Worm (Caenorhabditis elegans) whole organism, L1 larva: ENCODE data around the gene str-236.

Experiments used
- C04F5.9 ChIP-seq: sonication (generic microtip); optimal IDR thresholded peaks from 2 replicates; lab custom pipeline; 2016; ENCODE audit warnings: missing genetic modification characterization, missing compliant biosample characterization
- C34B4.2 ChIP-seq: sonication (generic microtip); optimal IDR thresholded peaks from 2 replicates; lab custom pipeline; 2017; ENCODE audit warnings: mild to moderate bottlenecking, missing genetic modification characterization, missing compliant biosample characterization
- alr-1 ChIP-seq: fragments of 200-800 bp; sonication (Bioruptor generic); optimal IDR thresholded peaks from 2 replicates; lab custom pipeline; 2018; ENCODE audit warnings: borderline replicate concordance, mild to moderate bottlenecking, missing genetic modification characterization, missing compliant biosample characterization
- ama-1 ChIP-seq: fragments of 150-350 bp; optimal IDR thresholded peaks from 2 replicates; lab custom pipeline; 2014
- ceh-8 ChIP-seq: fragments of 200-800 bp; sonication (Bioruptor generic); optimal IDR thresholded peaks from 2 replicates; lab custom pipeline; 2018; ENCODE audit warnings: mild to moderate bottlenecking, missing genetic modification characterization, moderate library complexity, missing compliant biosample characterization
- ceh-82 ChIP-seq, 3 experiments: fragments of 150-350 bp in 1 of 3; sonication (generic microtip) in 2 of 3; optimal IDR thresholded peaks; 2 replicates each; lab custom pipeline; 2014 to 2017; ENCODE audit warnings: missing biosample characterization in 3 of 3, missing genetic modification characterization in 3 of 3
- dsc-1 ChIP-seq: sonication (generic microtip); optimal IDR thresholded peaks from 2 replicates; lab custom pipeline; 2016; ENCODE audit warnings: mild to moderate bottlenecking, missing genetic modification characterization, missing compliant biosample characterization
- efl-1 ChIP-seq, 4 experiments: fragments of 150-350 bp; optimal IDR thresholded peaks in 3 of 4; peaks in 1 of 4; 1 replicate in 1 of 4; 2 replicates in 3 of 4; lab custom pipeline; 2014; ENCODE audit warnings: missing biosample characterization in 2 of 4, missing genetic modification characterization in 2 of 4, missing genetic modification reagents in 2 of 4
- ets-5 ChIP-seq: fragments of 200-800 bp; sonication (Bioruptor generic); IDR thresholded peaks from 2 replicates; pipeline ENCODE4 v1.3.6; 2022; ENCODE audit warnings: missing genetic modification characterization, missing compliant biosample characterization
- fkh-10 ChIP-seq: sonication (generic microtip); optimal IDR thresholded peaks from 2 replicates; lab custom pipeline; 2017; ENCODE audit warnings: missing biosample characterization, missing genetic modification reagents, missing genetic modification characterization
- fkh-4 ChIP-seq: sonication (generic microtip); optimal IDR thresholded peaks from 2 replicates; lab custom pipeline; 2016; ENCODE audit warnings: missing compliant biosample characterization, missing genetic modification characterization, borderline replicate concordance
- fkh-8 ChIP-seq: sonication (generic microtip); optimal IDR thresholded peaks from 2 replicates; lab custom pipeline; 2016; ENCODE audit warnings: mild to moderate bottlenecking, missing genetic modification characterization, missing compliant biosample characterization
- fos-1 ChIP-seq: fragments of 150-350 bp; optimal IDR thresholded peaks from 2 replicates; lab custom pipeline; 2014; ENCODE audit warnings: missing biosample characterization, missing genetic modification characterization
- hlh-17 ChIP-seq: fragments of 200-800 bp; sonication (Bioruptor generic); optimal IDR thresholded peaks from 2 replicates; lab custom pipeline; 2018; ENCODE audit warnings: missing genetic modification characterization, mild to moderate bottlenecking, missing compliant biosample characterization, moderate library complexity, borderline replicate concordance
- hlh-4 ChIP-seq: sonication (generic microtip); optimal IDR thresholded peaks from 2 replicates; lab custom pipeline; 2016; ENCODE audit warnings: mild to moderate bottlenecking, missing genetic modification characterization, missing compliant biosample characterization
- hpl-2 ChIP-seq: fragments of 150-350 bp; optimal IDR thresholded peaks from 2 replicates; lab custom pipeline; 2014; ENCODE audit warnings: missing biosample characterization, missing genetic modification reagents, missing genetic modification characterization
- irx-1 ChIP-seq: sonication (generic microtip); optimal IDR thresholded peaks from 2 replicates; lab custom pipeline; 2016; ENCODE audit warnings: missing genetic modification characterization, missing compliant biosample characterization
- lir-3 ChIP-seq: sonication (generic microtip); optimal IDR thresholded peaks from 2 replicates; lab custom pipeline; 2016; ENCODE audit warnings: mild to moderate bottlenecking, missing genetic modification characterization, moderate library complexity, missing compliant biosample characterization; ENCODE audit not compliant: poor library complexity
- lsy-2 ChIP-seq, 2 experiments: fragments of 150-350 bp; optimal IDR thresholded peaks; 2 replicates each; lab custom pipeline; 2014; ENCODE audit warnings: missing biosample characterization in 2 of 2, missing genetic modification characterization in 2 of 2
- nhr-12 ChIP-seq: sonication (generic microtip); optimal IDR thresholded peaks from 2 replicates; lab custom pipeline; 2017; ENCODE audit warnings: missing biosample characterization, missing genetic modification characterization
- nhr-19 ChIP-seq: fragments of 200-800 bp; sonication (Bioruptor generic); conservative IDR thresholded peaks from 2 replicates; pipeline ENCODE4 v1.3.6; 2022; ENCODE audit warnings: missing genetic modification characterization, missing compliant biosample characterization
- nhr-237 ChIP-seq: fragments of 150-350 bp; optimal IDR thresholded peaks from 2 replicates; lab custom pipeline; 2014; ENCODE audit warnings: missing biosample characterization, missing genetic modification characterization
- nhr-28 ChIP-seq: fragments of 150-350 bp; optimal IDR thresholded peaks from 2 replicates; lab custom pipeline; 2014; ENCODE audit warnings: missing biosample characterization, missing genetic modification characterization
- nhr-71 ChIP-seq: sonication (generic microtip); optimal IDR thresholded peaks from 2 replicates; lab custom pipeline; 2016; ENCODE audit warnings: mild to moderate bottlenecking, missing genetic modification characterization, moderate library complexity, missing compliant biosample characterization
- nhr-76 ChIP-seq: sonication (generic microtip); optimal IDR thresholded peaks from 2 replicates; lab custom pipeline; 2017; ENCODE audit warnings: missing biosample characterization, missing genetic modification characterization
- nhr-77 ChIP-seq: fragments of 150-350 bp; optimal IDR thresholded peaks from 2 replicates; lab custom pipeline; 2014; ENCODE audit warnings: missing biosample characterization, missing genetic modification characterization
- nhr-85 ChIP-seq: sonication (generic microtip); peaks from one replicate; lab custom pipeline; 2016; ENCODE audit warnings: missing genetic modification characterization, inconsistent platforms, missing compliant biosample characterization
- pag-3 ChIP-seq: sonication (generic microtip); optimal IDR thresholded peaks from 2 replicates; lab custom pipeline; 2017; ENCODE audit warnings: missing genetic modification characterization, mild to moderate bottlenecking, missing compliant biosample characterization, antibody characterized with exemption, borderline replicate concordance; ENCODE audit not compliant: insufficient read depth
- pax-3 ChIP-seq: fragments of 200-800 bp; sonication (Bioruptor generic); optimal IDR thresholded peaks from 2 replicates; lab custom pipeline; 2018; ENCODE audit warnings: mild to moderate bottlenecking, missing genetic modification characterization, moderate library complexity, missing compliant biosample characterization
- pqm-1 ChIP-seq: sonication (generic microtip); optimal IDR thresholded peaks from 3 replicates; lab custom pipeline; 2017; ENCODE audit warnings: missing biosample characterization, missing genetic modification characterization
- rnt-1 ChIP-seq: sonication (generic microtip); optimal IDR thresholded peaks from 2 replicates; lab custom pipeline; 2016; ENCODE audit warnings: mild to moderate bottlenecking, missing genetic modification characterization, moderate library complexity, missing compliant biosample characterization
- sup-37 ChIP-seq: fragments of 200-800 bp; sonication (Bioruptor generic); optimal IDR thresholded peaks from 2 replicates; lab custom pipeline; 2018; ENCODE audit warnings: mild to moderate bottlenecking, missing genetic modification characterization, missing compliant biosample characterization
- tlp-1 ChIP-seq: fragments of 150-350 bp; optimal IDR thresholded peaks from 2 replicates; lab custom pipeline; 2014; ENCODE audit warnings: missing biosample characterization, missing genetic modification characterization
- unc-130 ChIP-seq: fragments of 150-350 bp; optimal IDR thresholded peaks from 2 replicates; lab custom pipeline; 2017; ENCODE audit warnings: missing biosample characterization, missing genetic modification characterization, inconsistent platforms
- unc-62 ChIP-seq: fragments of 150-350 bp; optimal IDR thresholded peaks from 2 replicates; lab custom pipeline; 2014; ENCODE audit warnings: missing biosample characterization, missing genetic modification reagents, missing genetic modification characterization
- unc-86 ChIP-seq: sonication (generic microtip); optimal IDR thresholded peaks from 2 replicates; lab custom pipeline; 2016; ENCODE audit warnings: missing genetic modification characterization, missing compliant biosample characterization
- unc-98 ChIP-seq: fragments of 200-800 bp; sonication (Bioruptor generic); IDR thresholded peaks from 2 replicates; pipeline ENCODE4 v1.3.6; 2022; ENCODE audit warnings: missing genetic modification characterization, missing compliant biosample characterization
- vab-15 ChIP-seq: sonication (generic microtip); optimal IDR thresholded peaks from 2 replicates; lab custom pipeline; 2017; ENCODE audit warnings: missing genotype, mild to moderate bottlenecking, missing genetic modification characterization, missing compliant biosample characterization
- zip-4 ChIP-seq: fragments of 200-800 bp; sonication (Bioruptor generic); optimal IDR thresholded peaks from 2 replicates; lab custom pipeline; 2018; ENCODE audit warnings: mild to moderate bottlenecking, missing genetic modification characterization, moderate library complexity, missing compliant biosample characterization
- ztf-4 ChIP-seq: fragments of 150-350 bp; optimal IDR thresholded peaks from 2 replicates; lab custom pipeline; 2014; ENCODE audit warnings: missing biosample characterization, missing genetic modification characterization

The str-236 gene

DNA sequence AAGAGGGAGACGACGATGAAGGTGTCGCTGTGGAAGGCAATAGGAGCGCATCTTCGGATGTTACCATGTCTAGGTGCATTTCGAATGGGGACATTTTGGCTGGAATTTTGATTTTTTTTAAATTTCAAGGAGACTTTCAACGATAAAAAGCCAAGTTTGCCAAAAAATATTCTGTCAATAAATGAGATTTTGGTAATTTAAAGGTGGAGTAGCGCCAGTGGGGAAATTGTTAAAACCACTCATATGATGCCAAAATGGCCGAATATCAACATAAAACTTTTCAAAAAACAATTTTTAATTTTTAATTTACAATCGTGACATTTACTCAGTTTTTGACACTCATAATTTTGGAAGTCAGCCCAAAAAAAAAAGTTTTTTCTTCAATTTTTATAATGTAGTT is 16.3 kb downstream of the str-236 start, which contains the start of gene nhr-260:
Gene nhr-260 (minus strand): TSS at position 101 of the 400 bp plus-strand sequence.
- TF ChIP-seq C34B4.2: no peak
- TF ChIP-seq pax-3: no peak
- no peak for TF ChIP-seq efl-1 (optimal IDR thresholded peaks at IDR 0.05; lab: Kevin White, UChicago)
- peak in 1 of 2 experiments; percentile 78 for TF ChIP-seq efl-1 (GFP tag; optimal IDR thresholded peaks at IDR 0.05 in 1 of 2; lab: Kevin White, UChicago)
- no peak for TF ChIP-seq unc-130
- TF ChIP-seq lir-3 (tag; lab: Kevin White, UChicago): no peak

DNA sequence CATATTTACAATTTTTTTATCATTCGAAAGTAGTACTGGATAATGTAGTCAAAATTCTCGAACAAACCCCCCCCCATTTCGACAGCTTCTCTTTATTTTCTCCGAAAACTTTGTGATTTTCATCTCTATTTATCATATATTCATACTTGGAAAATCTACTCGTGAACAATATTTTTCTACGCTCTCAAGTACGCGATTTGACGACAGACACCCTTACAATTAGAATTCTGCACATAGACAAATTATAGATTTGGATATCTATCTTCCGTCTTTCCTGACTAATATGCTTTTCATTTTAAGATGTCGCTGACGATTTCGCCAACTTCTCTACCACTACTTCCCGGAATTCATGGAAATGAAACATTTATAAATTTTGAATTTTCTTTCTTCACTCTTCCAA is 21.9 kb downstream of the str-236 start, which contains the start of gene sru-28:
Gene sru-28 (plus strand): TSS at position 301 of the 400 bp plus-strand sequence.
- no peak for TF ChIP-seq ceh-8
- no peak for TF ChIP-seq nhr-85
- TF ChIP-seq sup-37 (GFP tag; lab: Kevin White, UChicago): no peak
- TF ChIP-seq unc-86: no peak
- TF ChIP-seq nhr-76 (tag; lab: Kevin White, UChicago): no peak

DNA sequence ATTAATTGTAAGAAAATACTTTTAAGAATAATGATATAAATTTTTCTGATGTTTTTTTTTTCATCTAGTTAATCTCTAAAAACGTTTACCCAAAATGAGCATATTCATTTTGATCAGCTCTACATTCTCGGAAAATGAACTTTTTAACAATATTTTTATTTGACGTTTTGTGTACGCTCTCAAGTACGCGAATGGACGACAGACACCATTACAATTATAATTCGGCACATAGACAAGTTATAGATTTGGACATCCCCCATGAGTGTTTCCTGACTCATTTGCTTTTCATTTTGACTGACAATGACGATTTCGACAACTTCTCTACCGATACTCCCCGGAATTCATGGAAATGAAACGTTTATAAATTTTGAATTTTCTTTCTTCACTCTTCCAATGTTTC is 28.7 kb downstream of the str-236 start, which contains the start of gene sru-27:
Gene sru-27 (plus strand): TSS at position 301 of the 400 bp plus-strand sequence.
- TF ChIP-seq sup-37 (GFP tag; lab: Kevin White, UChicago): no peak
- TF ChIP-seq rnt-1 (tag; lab: Kevin White, UChicago): no peak
- no peak for TF ChIP-seq unc-62 (GFP tag; lab: Kevin White, UChicago)
- TF ChIP-seq ceh-82 (tag; optimal IDR thresholded peaks at IDR 0.05; lab: Kevin White, UChicago): no peak
- TF ChIP-seq vab-15 (tag; lab: Kevin White, UChicago): no peak
- TF ChIP-seq fkh-4 (tag; lab: Kevin White, UChicago): no peak
- TF ChIP-seq nhr-71 (tag; lab: Kevin White, UChicago): no peak
- no peak for TF ChIP-seq C04F5.9
- TF ChIP-seq ama-1 (lab: Kevin White, UChicago): no peak
- TF ChIP-seq pqm-1 (tag; lab: Kevin White, UChicago): no peak
- no peak for TF ChIP-seq nhr-19 (GFP tag; lab: Robert Waterston, UW)
- no peak for TF ChIP-seq lsy-2 (tag; optimal IDR thresholded peaks at IDR 0.05; lab: Kevin White, UChicago)
- no peak for TF ChIP-seq ceh-8
- TF ChIP-seq nhr-77 (tag; lab: Kevin White, UChicago): no peak
- no peak for TF ChIP-seq nhr-237
- no peak for TF ChIP-seq pag-3 (tag; lab: Kevin White, UChicago)
- TF ChIP-seq nhr-85: no peak
- TF ChIP-seq nhr-28 (tag; lab: Kevin White, UChicago): no peak
- no peak for TF ChIP-seq ztf-4 (tag; lab: Kevin White, UChicago)

DNA sequence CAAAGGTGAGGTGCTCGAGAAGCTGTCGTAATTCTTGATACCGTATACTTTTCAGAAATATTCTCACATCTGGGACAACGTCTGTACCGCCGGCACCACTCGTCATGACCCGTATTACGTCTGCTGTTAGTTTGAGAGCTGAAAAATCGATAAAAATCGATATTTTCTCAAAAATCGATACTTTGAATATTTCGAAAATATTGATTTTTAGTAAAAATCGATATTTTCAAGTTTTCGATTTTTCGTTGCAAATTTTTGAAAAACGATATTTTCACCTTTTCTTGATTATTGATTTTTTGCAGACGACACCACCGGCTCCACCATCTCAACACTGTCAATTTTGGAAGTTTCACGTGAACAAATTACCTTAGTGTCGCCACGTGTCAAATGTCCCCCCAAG is 32.1 kb downstream of the str-236 start:
- TF ChIP-seq ets-5 (GFP tag; lab: Robert Waterston, UW) (no peak), fkh-10 (no peak), fkh-8 (tag; lab: Kevin White, UChicago) (no peak), sup-37 (GFP tag; lab: Kevin White, UChicago) (no peak), irx-1 (tag; lab: Kevin White, UChicago) (no peak), alr-1 (tag; lab: Kevin White, UChicago) (no peak), hlh-4 (tag; lab: Kevin White, UChicago) (no peak), unc-62 (GFP tag; lab: Kevin White, UChicago) (no peak), nhr-12 (tag; lab: Kevin White, UChicago) (no peak), lir-3 (tag; lab: Kevin White, UChicago) (no peak), hlh-17 (GFP tag; lab: Kevin White, UChicago) (no peak), hpl-2 (GFP tag; lab: Kevin White, UChicago) (no peak), zip-4 (GFP tag; lab: Kevin White, UChicago) (no peak), nhr-76 (tag; lab: Kevin White, UChicago) (no peak), dsc-1 (no peak), fos-1 (no peak), unc-98 (GFP tag; lab: Robert Waterston, UW) (no peak), tlp-1 (tag; lab: Kevin White, UChicago) (no peak)
